Worm (Caenorhabditis elegans): ENCODE results near the gene Y73B6A.3.
A peak's percentile ranks its signal among the peaks of the same experiment; 100 is the strongest.

Y73B6A.3 gene

ce11 chrIV:6742159-6742558 lies 2.1 kb upstream of the Y73B6A.3 start, which contains the start of gene smg-7 (continued):
- 0 out of 2 replicates have a peak, but pooled peaks have one; percentile 23 for TF ChIP-seq nfyb-1 (GFP tag; IDR thresholded peaks at IDR 0.05)
- TF ChIP-seq egl-18 (GFP tag; IDR thresholded peaks at IDR 0.05): no peak
- TF ChIP-seq ekl-4 (GFP tag; IDR thresholded peaks at IDR 0.05): peak; percentile 30; the same call in 1 of the 2 replicates
- no peak for TF ChIP-seq madf-10 (tag; optimal IDR thresholded peaks at IDR 0.05)

Measured in whole organism, young adult.